Fruit fly (Drosophila melanogaster) whole organism, prepupa: ENCODE results near the gene bwa.

Experiments used
- CG10631 ChIP-seq: fragments of 200-800 bp; sonication (Bioruptor generic); optimal IDR thresholded peaks from 2 replicates; lab custom pipeline; 2016; ENCODE audit warnings: missing biosample characterization, missing genetic modification characterization
- CG10669 ChIP-seq: fragments of 200-800 bp; sonication (Bioruptor generic); optimal IDR thresholded peaks from 3 replicates; lab custom pipeline; 2018; ENCODE audit warnings: missing biosample characterization, mild to moderate bottlenecking, missing genetic modification characterization, moderate library complexity
- CG11294 ChIP-seq: fragments of 200-800 bp; sonication (Bioruptor generic); IDR thresholded peaks from 2 replicates; pipeline ENCODE4 v1.3.6; 2022; ENCODE audit warnings: missing biosample characterization, missing genetic modification characterization
- CG11762 ChIP-seq: fragments of 200-800 bp; sonication (Bioruptor generic); optimal IDR thresholded peaks from 3 replicates; lab custom pipeline; 2016; ENCODE audit warnings: missing biosample characterization, missing genetic modification characterization; ENCODE audit not compliant: insufficient read depth
- CG11902 ChIP-seq: fragments of 200-800 bp; sonication (Bioruptor generic); optimal IDR thresholded peaks from 3 replicates; lab custom pipeline; 2016; ENCODE audit warnings: missing biosample characterization, missing genetic modification characterization
- CG15336 ChIP-seq: fragments of 200-800 bp; sonication (Bioruptor generic); IDR thresholded peaks from 2 replicates; pipeline ENCODE4 v1.3.6; 2022; ENCODE audit warnings: missing biosample characterization, missing genetic modification characterization
- CG1621 ChIP-seq: fragments of 200-800 bp; sonication (Bioruptor generic); optimal IDR thresholded peaks from 3 replicates; lab custom pipeline; 2018; ENCODE audit warnings: missing biosample characterization, mild to moderate bottlenecking, missing genetic modification characterization
- CG16779 ChIP-seq: fragments of 200-800 bp; sonication (Bioruptor generic); optimal IDR thresholded peaks from 3 replicates; lab custom pipeline; 2017; ENCODE audit warnings: missing biosample characterization, mild to moderate bottlenecking, missing genetic modification characterization
- CG3032 ChIP-seq: fragments of 200-800 bp; optimal IDR thresholded peaks from 2 replicates; lab custom pipeline; 2019; ENCODE audit warnings: missing biosample characterization, mild to moderate bottlenecking, missing genetic modification characterization, moderate library complexity
- CG31627 ChIP-seq: fragments of 200-800 bp; sonication (Bioruptor generic); optimal IDR thresholded peaks from 3 replicates; lab custom pipeline; 2016; ENCODE audit warnings: missing biosample characterization, missing genetic modification characterization
- CG32006 ChIP-seq: fragments of 200-800 bp; sonication (Bioruptor generic); optimal IDR thresholded peaks from 3 replicates; lab custom pipeline; 2017; ENCODE audit warnings: missing biosample characterization, mild to moderate bottlenecking, missing genetic modification characterization
- CG3919 ChIP-seq: fragments of 200-800 bp; sonication (Bioruptor generic); optimal IDR thresholded peaks from 3 replicates; lab custom pipeline; 2016; ENCODE audit warnings: missing biosample characterization, missing genetic modification characterization
- CG6163 ChIP-seq: fragments of 200-800 bp; sonication (Bioruptor generic); IDR thresholded peaks from 3 replicates; pipeline ENCODE4 v1.3.6; 2022; ENCODE audit warnings: missing biosample characterization, missing genetic modification characterization
- CG6276 ChIP-seq: fragments of 200-800 bp; sonication (Bioruptor generic); optimal IDR thresholded peaks from 2 replicates; lab custom pipeline; 2017; ENCODE audit warnings: missing biosample characterization, mild to moderate bottlenecking, missing genetic modification characterization
- CG6792 ChIP-seq: fragments of 200-800 bp; sonication (Bioruptor generic); optimal IDR thresholded peaks from 3 replicates; lab custom pipeline; 2016; ENCODE audit warnings: missing biosample characterization, missing genetic modification characterization
- CG6808 ChIP-seq: fragments of 200-800 bp; sonication (Bioruptor generic); optimal IDR thresholded peaks from 3 replicates; lab custom pipeline; 2017; ENCODE audit warnings: missing biosample characterization, missing genetic modification characterization, mild to moderate bottlenecking, moderate library complexity, missing genetic modification reagents
- CG6854 ChIP-seq: fragments of 200-800 bp; sonication (Bioruptor generic); optimal IDR thresholded peaks from 2 replicates; lab custom pipeline; 2017; ENCODE audit warnings: missing biosample characterization, mild to moderate bottlenecking, missing genetic modification characterization
- CG7368 ChIP-seq: fragments of 200-800 bp; sonication (Bioruptor generic); optimal IDR thresholded peaks from 3 replicates; lab custom pipeline; 2016; ENCODE audit warnings: missing biosample characterization, missing genetic modification characterization
- CG8319 ChIP-seq: fragments of 200-800 bp; sonication (Bioruptor generic); optimal IDR thresholded peaks from 3 replicates; lab custom pipeline; 2016; ENCODE audit warnings: missing biosample characterization, missing genetic modification characterization
- CG8632 ChIP-seq: fragments of 200-800 bp; sonication (Bioruptor generic); optimal IDR thresholded peaks from 3 replicates; lab custom pipeline; 2016; ENCODE audit warnings: missing biosample characterization, missing genetic modification characterization
- CG9139 ChIP-seq: fragments of 200-800 bp; sonication (Bioruptor generic); optimal IDR thresholded peaks from 3 replicates; lab custom pipeline; 2017; ENCODE audit warnings: missing biosample characterization, mild to moderate bottlenecking, missing genetic modification characterization
- Eip75B ChIP-seq: fragments of 200-800 bp; sonication (Bioruptor generic); optimal IDR thresholded peaks from 3 replicates; lab custom pipeline; 2016; ENCODE audit warnings: missing biosample characterization, missing genetic modification characterization
- Eip78C ChIP-seq: fragments of 200-800 bp; sonication (Bioruptor generic); peaks from one replicate; lab custom pipeline; 2016; ENCODE audit warnings: missing biosample characterization, missing genetic modification characterization
- Eip93F ChIP-seq: fragments of 200-800 bp; sonication (Bioruptor generic); optimal IDR thresholded peaks from 2 replicates; lab custom pipeline; 2016; ENCODE audit warnings: missing biosample characterization, mild to moderate bottlenecking, missing genetic modification characterization
- Ets21C ChIP-seq: fragments of 200-800 bp; sonication (Bioruptor generic); optimal IDR thresholded peaks from 3 replicates; lab custom pipeline; 2016; ENCODE audit warnings: missing biosample characterization, missing genetic modification characterization
- Ets96B ChIP-seq: fragments of 200-800 bp; optimal IDR thresholded peaks from 2 replicates; lab custom pipeline; 2019; ENCODE audit warnings: missing biosample characterization, mild to moderate bottlenecking, missing genetic modification characterization, moderate library complexity
- Gug ChIP-seq: fragments of 200-800 bp; sonication (Bioruptor generic); IDR thresholded peaks from 2 replicates; pipeline ENCODE4 v1.3.6; 2022; ENCODE audit warnings: missing biosample characterization, missing genetic modification characterization
- Hr38 ChIP-seq: sonication (Bioruptor generic); optimal IDR thresholded peaks from 2 replicates; lab custom pipeline; 2016; ENCODE audit warnings: missing biosample characterization, missing genetic modification characterization
- Hr39 ChIP-seq: fragments of 200-800 bp; sonication (Bioruptor generic); optimal IDR thresholded peaks from 2 replicates; lab custom pipeline; 2016; ENCODE audit warnings: missing biosample characterization, missing genetic modification characterization
- Lpt ChIP-seq: fragments of 200-800 bp; sonication (Bioruptor generic); optimal IDR thresholded peaks from 3 replicates; lab custom pipeline; 2016; ENCODE audit warnings: missing biosample characterization, missing genetic modification characterization
- Met ChIP-seq: fragments of 200-800 bp; sonication (Bioruptor generic); optimal IDR thresholded peaks from 3 replicates; lab custom pipeline; 2016; ENCODE audit warnings: missing biosample characterization, missing genetic modification characterization
- OdsH ChIP-seq: fragments of 200-800 bp; sonication (Bioruptor generic); optimal IDR thresholded peaks from 3 replicates; lab custom pipeline; 2016; ENCODE audit warnings: missing biosample characterization, missing genetic modification characterization
- Smox ChIP-seq: fragments of 200-800 bp; sonication (Bioruptor generic); optimal IDR thresholded peaks from 3 replicates; lab custom pipeline; 2016; ENCODE audit warnings: missing biosample characterization, missing genetic modification characterization
- Sox15 ChIP-seq: fragments of 200-800 bp; sonication (Bioruptor generic); optimal IDR thresholded peaks from 3 replicates; lab custom pipeline; 2016; ENCODE audit warnings: missing biosample characterization, missing genetic modification characterization
- achi ChIP-seq: fragments of 200-800 bp; sonication (Bioruptor generic); optimal IDR thresholded peaks from 3 replicates; lab custom pipeline; 2016; ENCODE audit warnings: missing biosample characterization, missing genetic modification characterization
- acj6 ChIP-seq: fragments of 200-800 bp; sonication (Bioruptor generic); optimal IDR thresholded peaks from 3 replicates; lab custom pipeline; 2016; ENCODE audit warnings: missing biosample characterization, missing genetic modification characterization
- dac ChIP-seq: fragments of 200-800 bp; sonication (Bioruptor generic); optimal IDR thresholded peaks from 2 replicates; lab custom pipeline; 2017; ENCODE audit warnings: missing biosample characterization, mild to moderate bottlenecking, missing genetic modification characterization
- dsx ChIP-seq: fragments of 200-800 bp; optimal IDR thresholded peaks from 3 replicates; lab custom pipeline; 2019; ENCODE audit warnings: missing biosample characterization, mild to moderate bottlenecking, missing genetic modification characterization, moderate library complexity; ENCODE audit not compliant: poor library complexity, severe bottlenecking
- eg ChIP-seq: fragments of 200-800 bp; sonication (Bioruptor generic); IDR thresholded peaks from 3 replicates; pipeline ENCODE4 v1.3.6; 2022; ENCODE audit warnings: missing biosample characterization, missing genetic modification characterization
- esn ChIP-seq: fragments of 200-800 bp; sonication (Bioruptor generic); optimal IDR thresholded peaks from 2 replicates; lab custom pipeline; 2016; ENCODE audit warnings: missing biosample characterization, mild to moderate bottlenecking, missing genetic modification characterization, moderate library complexity
- fd85E ChIP-seq: fragments of 200-800 bp; sonication (Bioruptor generic); optimal IDR thresholded peaks from 3 replicates; lab custom pipeline; 2016; ENCODE audit warnings: missing biosample characterization, missing genetic modification characterization
- lz ChIP-seq: fragments of 200-800 bp; sonication (Bioruptor generic); optimal IDR thresholded peaks from 3 replicates; lab custom pipeline; 2016; ENCODE audit warnings: missing biosample characterization, missing genetic modification characterization
- salr ChIP-seq, 2 experiments: fragments of 200-800 bp; sonication (Bioruptor generic); optimal IDR thresholded peaks; 3 replicates each; lab custom pipeline; 2016 to 2018; ENCODE audit warnings: missing biosample characterization in 2 of 2, missing genetic modification characterization in 2 of 2, mild to moderate bottlenecking in 1 of 2
- ss ChIP-seq, 2 experiments: fragments of 200-800 bp; sonication (Bioruptor generic); optimal IDR thresholded peaks; 2 replicates in 1 of 2; 3 replicates in 1 of 2; lab custom pipeline; 2017 to 2018; ENCODE audit warnings: mild to moderate bottlenecking in 2 of 2, missing biosample characterization in 2 of 2, missing genetic modification characterization in 2 of 2, moderate library complexity in 1 of 2
- svp ChIP-seq: fragments of 200-800 bp; sonication (Bioruptor generic); peaks from one replicate; lab custom pipeline; 2016; ENCODE audit warnings: missing biosample characterization, missing genetic modification characterization
- topi ChIP-seq: fragments of 200-800 bp; sonication (Bioruptor generic); optimal IDR thresholded peaks from 3 replicates; lab custom pipeline; 2016; ENCODE audit warnings: missing biosample characterization, missing genetic modification characterization
- vri ChIP-seq: fragments of 200-800 bp; sonication (Bioruptor generic); optimal IDR thresholded peaks from 3 replicates; lab custom pipeline; 2016; ENCODE audit warnings: missing biosample characterization, mild to moderate bottlenecking, missing genetic modification characterization

The bwa gene

dm6 chr2L:20093794-20094193, 27.6 kb downstream of the bwa start, which contains the start of the genes Taf13 and nesd (continued):
- TF ChIP-seq CG7368 (GFP tag; lab: Kevin White, UChicago) (no peak), CG32006 (no peak), CG6854 (no peak), CG3919 (GFP tag; lab: Kevin White, UChicago) (no peak), Gug (GFP tag; lab: Robert Waterston, UW) (no peak), Eip78C (GFP tag; lab: Kevin White, UChicago) (peak; percentile 84), Hr39 (GFP tag; lab: Kevin White, UChicago) (peak; percentile 39), CG8319 (no peak), Sox15 (GFP tag; lab: Kevin White, UChicago) (no peak), Smox (GFP tag; lab: Kevin White, UChicago) (peak; percentile 28), CG31627 (GFP tag; lab: Kevin White, UChicago) (peak; percentile 39), vri (GFP tag; lab: Kevin White, UChicago) (no peak), Eip93F (GFP tag; lab: Kevin White, UChicago) (no peak), Met (GFP tag; lab: Kevin White, UChicago) (peak; percentile 34), Ets21C (GFP tag; lab: Kevin White, UChicago) (peak; percentile 24), salr (GFP tag; optimal IDR thresholded peaks at IDR 0.05; lab: Kevin White, UChicago) (no peak), esn (peak; percentile 65), CG6808 (no peak), Lpt (no peak), CG16779 (tag; lab: Kevin White, UChicago) (no peak), CG3032 (tag; lab: Kevin White, UChicago) (peak; percentile 33), Ets96B (peak; percentile 10), achi (peak; percentile 30), CG10669 (GFP tag; lab: Kevin White, UChicago) (no peak), lz (GFP tag; lab: Kevin White, UChicago) (peak; percentile 55), CG11762 (GFP tag; lab: Kevin White, UChicago) (no peak), CG6792 (GFP tag; lab: Kevin White, UChicago) (peak; percentile 19)

- peak; percentile 43 for TF ChIP-seq acj6 (GFP tag; lab: Kevin White, UChicago)
- no peak for TF ChIP-seq CG9139
- no peak for TF ChIP-seq CG11294 (GFP tag; lab: Robert Waterston, UW)
- no peak for TF ChIP-seq CG10669 (GFP tag; lab: Kevin White, UChicago)
- peak; percentile 13 for TF ChIP-seq CG6792 (GFP tag; lab: Kevin White, UChicago)
- peak; percentile 57 for TF ChIP-seq esn
- no peak for TF ChIP-seq CG11762 (GFP tag; lab: Kevin White, UChicago)
- no peak for TF ChIP-seq svp (GFP tag; lab: Kevin White, UChicago)
- peak; percentile 35; the same call in 1 of the 3 replicates for TF ChIP-seq eg (GFP tag; lab: Robert Waterston, UW)
- TF ChIP-seq CG1621 (tag; lab: Kevin White, UChicago) = no peak
- 0 out of 2 replicates have a peak, but pooled peaks have one; percentile 21 for TF ChIP-seq CG15336 (GFP tag; lab: Robert Waterston, UW)
- TF ChIP-seq CG8319 = no peak
- TF ChIP-seq OdsH (GFP tag; lab: Kevin White, UChicago) = peak; percentile 36
- no peak for TF ChIP-seq CG16779 (tag; lab: Kevin White, UChicago)
- no peak for TF ChIP-seq CG7368 (GFP tag; lab: Kevin White, UChicago)
- peak; percentile 29 for TF ChIP-seq Met (GFP tag; lab: Kevin White, UChicago)
- no peak for TF ChIP-seq CG6276 (GFP tag; lab: Kevin White, UChicago)
- peak; percentile 35 for TF ChIP-seq lz (GFP tag; lab: Kevin White, UChicago)
- TF ChIP-seq salr (GFP tag; optimal IDR thresholded peaks at IDR 0.05; lab: Kevin White, UChicago) = no peak
- TF ChIP-seq ss (GFP tag; optimal IDR thresholded peaks at IDR 0.05; lab: Kevin White, UChicago) = no peak
- TF ChIP-seq CG11902 (GFP tag; lab: Kevin White, UChicago) = peak; percentile 67
- peak; percentile 51 for TF ChIP-seq CG32006
- TF ChIP-seq CG10631 (GFP tag; lab: Kevin White, UChicago) = peak; percentile 38
- TF ChIP-seq topi = peak; percentile 23
- no peak for TF ChIP-seq Sox15 (GFP tag; lab: Kevin White, UChicago)
- TF ChIP-seq CG3919 (GFP tag; lab: Kevin White, UChicago) = peak; percentile 42
- no peak for TF ChIP-seq Ets21C (GFP tag; lab: Kevin White, UChicago)
- TF ChIP-seq dac (GFP tag; lab: Kevin White, UChicago) = no peak
- no peak for TF ChIP-seq fd85E (GFP tag; lab: Kevin White, UChicago)
- no peak for TF ChIP-seq Eip75B
- peak; percentile 43 for TF ChIP-seq Smox (GFP tag; lab: Kevin White, UChicago)
- TF ChIP-seq CG6163 (GFP tag; lab: Robert Waterston, UW) = peak; percentile 66
- peak; percentile 28 for TF ChIP-seq CG8632 (GFP tag; lab: Kevin White, UChicago)
- TF ChIP-seq CG6854 = no peak
- peak; percentile 41 for TF ChIP-seq vri (GFP tag; lab: Kevin White, UChicago)
- no peak for TF ChIP-seq dsx
- no peak for TF ChIP-seq Hr38 (GFP tag; lab: Kevin White, UChicago)
- TF ChIP-seq Hr39 (GFP tag; lab: Kevin White, UChicago) = peak; percentile 17
These were observed 31.0 kb downstream of the bwa start, which contains the start of the genes mRpS18B and Kua for dm6 chr2L:20097105-20097631. Gene mRpS18B (minus strand): TSS chr2L:20097253. Gene Kua (plus strand): TSS chr2L:20097581.
